Worm (Caenorhabditis elegans) whole organism, early embryonic: ENCODE results near the gene C17G1.2.

Experiments used
- B0310.2 ChIP-seq: sonication (generic microtip); optimal IDR thresholded peaks from 2 replicates; lab custom pipeline; 2016; ENCODE audit warnings: mild to moderate bottlenecking, missing genetic modification characterization, missing compliant biosample characterization
- F13C5.2 ChIP-seq: sonication (generic microtip); optimal IDR thresholded peaks from 2 replicates; lab custom pipeline; 2017; ENCODE audit warnings: mild to moderate bottlenecking, missing genetic modification characterization, inconsistent platforms, missing compliant biosample characterization
- ama-1 ChIP-seq: fragments of 150-350 bp; optimal IDR thresholded peaks from 2 replicates; lab custom pipeline; 2014
- ceh-13 ChIP-seq: fragments of 200-800 bp; sonication (Bioruptor generic); optimal IDR thresholded peaks from 2 replicates; lab custom pipeline; 2018; ENCODE audit warnings: mild to moderate bottlenecking, missing genetic modification characterization, missing compliant biosample characterization
- ets-7 ChIP-seq: sonication (generic microtip); optimal IDR thresholded peaks from 2 replicates; lab custom pipeline; 2016; ENCODE audit warnings: missing genotype, missing genetic modification characterization, missing compliant biosample characterization
- flt-1 ChIP-seq: fragments of 200-800 bp; sonication (Bioruptor generic); IDR thresholded peaks from 2 replicates; pipeline ENCODE4 v1.3.6; 2022; ENCODE audit warnings: missing genetic modification characterization, missing compliant biosample characterization
- hmbx-1 ChIP-seq: sonication (generic microtip); optimal IDR thresholded peaks from 2 replicates; lab custom pipeline; 2016; ENCODE audit warnings: mild to moderate bottlenecking, missing genetic modification characterization, missing compliant biosample characterization
- hmg-4 ChIP-seq: fragments of 200-800 bp; sonication (Bioruptor generic); optimal IDR thresholded peaks from 2 replicates; lab custom pipeline; 2018; ENCODE audit warnings: mild to moderate bottlenecking, missing genetic modification characterization, missing compliant biosample characterization
- hnd-1 ChIP-seq: sonication (generic microtip); optimal IDR thresholded peaks from 2 replicates; lab custom pipeline; 2016; ENCODE audit warnings: missing genetic modification characterization, missing compliant biosample characterization
- tra-4 ChIP-seq: sonication (generic microtip); optimal IDR thresholded peaks from 2 replicates; lab custom pipeline; 2017; ENCODE audit warnings: missing genetic modification characterization, missing compliant biosample characterization

ce11 chrX:9892323-9892722, 29.0 kb upstream of the C17G1.2 start, which contains the start of gene F21G4.1:
- TF ChIP-seq hnd-1 (tag; lab: Kevin White, UChicago): no peak
- no peak for TF ChIP-seq ama-1
- TF ChIP-seq tra-4 (tag; lab: Kevin White, UChicago): no peak
- no peak for TF ChIP-seq F13C5.2 (tag; lab: Kevin White, UChicago)
- no peak for TF ChIP-seq ets-7
- TF ChIP-seq ceh-13: no peak
- TF ChIP-seq B0310.2 (tag; lab: Kevin White, UChicago): no peak
- TF ChIP-seq hmg-4 (GFP tag; lab: Kevin White, UChicago): no peak
- no peak for TF ChIP-seq flt-1 (GFP tag; lab: Robert Waterston, UW)
- no peak for TF ChIP-seq hmbx-1 (tag; lab: Kevin White, UChicago)
